Worm (Caenorhabditis elegans) whole organism, L3 larva: ENCODE results near the gene F13A2.3.

ENCODE experiments used
- ZK546.5 ChIP-seq: sonication (generic microtip); optimal IDR thresholded peaks from 2 replicates; lab custom pipeline; 2017; ENCODE audit warnings: missing biosample characterization, missing genetic modification characterization
- ama-1 ChIP-seq: fragments of 150-350 bp; optimal IDR thresholded peaks from 2 replicates; lab custom pipeline; 2018
- jun-1 ChIP-seq: fragments of 150-350 bp; optimal IDR thresholded peaks from 2 replicates; lab custom pipeline; 2014; ENCODE audit warnings: missing biosample characterization, missing genetic modification reagents, missing genetic modification characterization
- mdl-1 ChIP-seq: fragments of 150-350 bp; optimal IDR thresholded peaks from 2 replicates; lab custom pipeline; 2014; ENCODE audit warnings: missing biosample characterization, missing genetic modification characterization
- nhr-237 ChIP-seq: fragments of 150-350 bp; optimal IDR thresholded peaks from 2 replicates; lab custom pipeline; 2014; ENCODE audit warnings: missing biosample characterization, missing genetic modification characterization
- nhr-76 ChIP-seq: fragments of 150-350 bp; sonication (generic microtip); optimal IDR thresholded peaks from 5 replicates; lab custom pipeline; 2014; ENCODE audit warnings: missing biosample characterization, missing genetic modification characterization
- pqm-1 ChIP-seq: fragments of 150-350 bp; optimal IDR thresholded peaks from 2 replicates; lab custom pipeline; 2017; ENCODE audit warnings: missing biosample characterization, missing genetic modification characterization, inconsistent platforms
- sea-2 ChIP-seq: fragments of 150-350 bp; sonication (generic microtip); optimal IDR thresholded peaks from 4 replicates; lab custom pipeline; 2014; ENCODE audit warnings: missing biosample characterization, missing genetic modification reagents, missing genetic modification characterization
- skn-1 ChIP-seq: fragments of 150-350 bp; optimal IDR thresholded peaks from 2 replicates; lab custom pipeline; 2014; ENCODE audit warnings: missing biosample characterization, missing genetic modification characterization
- unc-39 ChIP-seq: sonication (generic microtip); optimal IDR thresholded peaks from 4 replicates; lab custom pipeline; 2017; ENCODE audit warnings: missing biosample characterization, missing genetic modification characterization
- unc-62 ChIP-seq: fragments of 150-350 bp; sonication (generic microtip); optimal IDR thresholded peaks from 4 replicates; lab custom pipeline; 2014; ENCODE audit warnings: missing biosample characterization, missing genetic modification reagents, missing genetic modification characterization
- ztf-11 ChIP-seq: fragments of 150-350 bp; optimal IDR thresholded peaks from 2 replicates; lab custom pipeline; 2014; ENCODE audit warnings: missing biosample characterization, missing genetic modification characterization

DNA sequence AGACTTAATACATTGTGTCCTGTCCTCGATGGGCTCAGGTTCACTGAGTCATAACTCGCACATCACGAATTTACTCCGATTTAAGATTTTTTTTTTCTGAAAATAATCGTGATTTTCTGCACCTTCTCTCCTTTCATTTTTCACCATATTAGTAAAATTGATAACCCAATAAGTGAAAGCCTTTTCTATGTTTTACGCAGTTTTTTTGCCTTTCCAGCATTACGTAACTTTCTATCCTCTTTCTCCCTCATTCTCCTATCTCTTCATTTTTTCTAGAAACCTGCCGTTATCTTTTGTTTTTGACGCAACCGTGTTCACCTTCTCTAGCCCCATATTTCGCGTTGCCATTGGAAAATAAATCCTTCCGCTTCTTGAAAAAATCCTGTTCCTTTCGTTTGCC lies 41.1 kb upstream of the F13A2.3 start:
- no peak for TF ChIP-seq unc-39 (tag; lab: Kevin White, UChicago)
- no peak for TF ChIP-seq nhr-237 (tag; lab: Kevin White, UChicago)
- no peak for TF ChIP-seq mdl-1 (tag; lab: Kevin White, UChicago)
- no peak for TF ChIP-seq ama-1 (lab: Kevin White, UChicago)
- TF ChIP-seq skn-1 = no peak
- TF ChIP-seq ztf-11 (tag; lab: Kevin White, UChicago) = no peak
- no peak for TF ChIP-seq nhr-76
- no peak for TF ChIP-seq sea-2 (GFP tag; lab: Kevin White, UChicago)
- no peak for TF ChIP-seq pqm-1 (tag; lab: Kevin White, UChicago)
- no peak for TF ChIP-seq ZK546.5
- no peak for TF ChIP-seq jun-1 (tag; lab: Kevin White, UChicago)
- TF ChIP-seq unc-62 (GFP tag; lab: Kevin White, UChicago) = no peak
